Fruit fly (Drosophila melanogaster): ENCODE data around the gene CG31769.

CG31769 gene

DNA sequence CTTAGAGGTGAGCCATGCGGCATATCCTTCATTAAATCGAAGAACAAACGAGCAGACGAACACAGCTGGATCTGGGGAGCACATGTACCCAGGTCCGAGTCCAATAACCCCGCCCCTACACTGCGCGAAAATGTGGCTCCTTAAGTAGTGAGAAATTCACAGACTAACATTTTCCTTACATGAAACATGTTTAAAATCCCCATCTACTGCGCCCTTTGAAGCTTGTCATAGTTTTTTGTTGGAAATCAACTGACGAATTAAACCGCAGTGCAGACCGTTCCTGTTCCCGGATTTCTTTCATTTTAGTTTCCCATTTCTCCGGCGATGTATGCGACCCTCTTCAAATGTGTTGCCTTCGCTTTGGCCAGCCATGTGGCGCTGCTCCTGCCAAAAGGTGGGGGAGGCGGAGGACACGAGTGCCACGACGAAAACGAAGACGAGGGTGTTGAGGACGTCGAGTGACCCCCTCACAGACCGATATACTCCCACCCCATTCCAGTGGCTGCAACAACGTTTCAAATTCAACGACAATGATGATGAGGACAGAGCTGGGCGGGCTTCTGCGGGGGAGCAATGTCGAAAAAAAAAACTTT, 12.3 kb upstream of the CG31769 start (continued):
- TF ChIP-seq stwl (tag; optimal IDR thresholded peaks at IDR 0.05) (no peak), Med (GFP tag) (peak; percentile 93), CG18262 (tag; optimal IDR thresholded peaks at IDR 0.05) (peak; percentile 65), Hmx (GFP tag; optimal IDR thresholded peaks at IDR 0.05) (no peak), CrebB (tag; optimal IDR thresholded peaks at IDR 0.05) (no peak), oc (tag; optimal IDR thresholded peaks at IDR 0.05) (no peak), Bdp1 (GFP tag; optimal IDR thresholded peaks at IDR 0.05) (no peak), gsb (GFP tag; IDR thresholded peaks at IDR 0.05) (peak; percentile 49; the same call in 1 of the 2 replicates), her (GFP tag; optimal IDR thresholded peaks at IDR 0.05) (peak; percentile 6), nerfin-2 (GFP tag; IDR thresholded peaks at IDR 0.05; ENCODE audit: partially characterized antibody) (no peak), mam (GFP tag; optimal IDR thresholded peaks at IDR 0.05) (peak; percentile 52), Doc2 (GFP tag; IDR thresholded peaks at IDR 0.05) (peak; percentile 39; the same call in 1 of the 2 replicates), hth (optimal IDR thresholded peaks at IDR 0.05) (no peak), Dbx (GFP tag; IDR thresholded peaks at IDR 0.05) (peak; percentile 71; the same call in 2 of the 3 replicates), amos (GFP tag; IDR thresholded peaks at IDR 0.05; ENCODE audit: partially characterized antibody) (no peak), MBD-R2 (GFP tag; IDR thresholded peaks at IDR 0.05) (peak; percentile 29; the same call in 1 of the 2 replicates), HLHmδ (GFP tag; optimal IDR thresholded peaks at IDR 0.05) (no peak), CG10565 (GFP tag; optimal IDR thresholded peaks at IDR 0.05) (no peak), twi (tag; optimal IDR thresholded peaks at IDR 0.05) (no peak), Deaf1 (tag; optimal IDR thresholded peaks at IDR 0.05) (peak; percentile 64), pan (optimal IDR thresholded peaks at IDR 0.05) (no peak), pan (GFP tag; optimal IDR thresholded peaks at IDR 0.05 in 1 of 2, IDR thresholded peaks at IDR 0.05 in 1 of 2) (peak in 1 of 2 experiments; percentile 81), ham (GFP tag; IDR thresholded peaks at IDR 0.05) (0 out of 2 replicates have a peak, but pooled peaks have one; percentile 25), Meics (GFP tag; optimal IDR thresholded peaks at IDR 0.05) (peak; percentile 75), ac (GFP tag; optimal IDR thresholded peaks at IDR 0.05) (no peak), repo (GFP tag; optimal IDR thresholded peaks at IDR 0.05) (peak; percentile 28), ftz-f1 (GFP tag; optimal IDR thresholded peaks at IDR 0.05) (no peak), CG14710 (tag; optimal IDR thresholded peaks at IDR 0.05) (peak; percentile 34), CG9727 (GFP tag; optimal IDR thresholded peaks at IDR 0.05) (peak; percentile 39), ci (GFP tag; IDR thresholded peaks at IDR 0.05) (peak; percentile 87), D19A (tag; optimal IDR thresholded peaks at IDR 0.05) (peak; percentile 54), ash1 (GFP tag; optimal IDR thresholded peaks at IDR 0.05) (no peak), chif (GFP tag; optimal IDR thresholded peaks at IDR 0.05) (peak in 1 of 2 experiments; percentile 48), Mrtf (GFP tag; IDR thresholded peaks at IDR 0.05) (peak; percentile 70), CG2120 (GFP tag; optimal IDR thresholded peaks at IDR 0.05) (peak; percentile 72), ken (GFP tag; IDR thresholded peaks at IDR 0.05) (peak; percentile 77), zen2 (GFP tag; IDR thresholded peaks at IDR 0.05; ENCODE audit: partially characterized antibody) (no peak), Ets97D (GFP tag; optimal IDR thresholded peaks at IDR 0.05) (no peak), CG10431 (GFP tag; optimal IDR thresholded peaks at IDR 0.05) (no peak), Atf-2 (GFP tag; optimal IDR thresholded peaks at IDR 0.05) (no peak), kay (GFP tag; optimal IDR thresholded peaks at IDR 0.05) (no peak), CG34422 (GFP tag; IDR thresholded peaks at IDR 0.05) (peak; percentile 75), H2.0 (GFP tag; IDR thresholded peaks at IDR 0.05) (peak; percentile 59), ro (GFP tag; IDR thresholded peaks at IDR 0.05) (0 out of 2 replicates have a peak, but pooled peaks have one; percentile 28), Sry-β (GFP tag; optimal IDR thresholded peaks at IDR 0.05) (no peak), maf-S (GFP tag; optimal IDR thresholded peaks at IDR 0.05) (no peak), fd102C (GFP tag; optimal IDR thresholded peaks at IDR 0.05) (no peak), CG13287 (GFP tag; IDR thresholded peaks at IDR 0.05; ENCODE audit: partially characterized antibody) (no peak), CG2199 (GFP tag; IDR thresholded peaks at IDR 0.05) (no peak), pfk (GFP tag; optimal IDR thresholded peaks at IDR 0.05) (no peak), shn (GFP tag; optimal IDR thresholded peaks at IDR 0.05) (no peak)

Data from whole organism, embryonic.